Worm (Caenorhabditis elegans): ENCODE measurements around the gene C34D4.2.

Gene C34D4.2

DNA sequence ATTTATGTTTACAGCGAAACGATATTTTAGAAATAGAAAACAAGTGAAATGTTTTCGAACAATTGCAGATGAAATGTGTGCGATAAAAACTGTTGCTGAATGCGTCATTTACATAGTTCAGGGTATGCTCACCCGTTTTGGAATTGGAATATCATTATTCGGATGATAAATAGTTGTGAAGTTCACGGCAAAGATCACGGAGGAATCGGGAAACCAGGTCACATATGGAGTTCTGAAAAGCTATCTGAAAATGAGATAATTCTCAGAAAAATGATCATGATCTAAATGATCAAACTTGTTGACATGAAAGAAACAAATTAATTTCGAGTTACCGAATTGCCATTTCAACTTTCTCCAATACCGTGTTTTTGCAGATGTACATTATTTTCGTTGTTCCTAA, 41.3 kb downstream of the C34D4.2 start, which contains the start of gene best-16:
TSS of gene best-16 (minus strand) at position 101 of the 400 bp plus-strand sequence.
- TF ChIP-seq hlh-6 (tag; optimal IDR thresholded peaks at IDR 0.05) (no peak), che-1 (tag; optimal IDR thresholded peaks at IDR 0.05) (no peak), tbx-2 (tag; optimal IDR thresholded peaks at IDR 0.05) (no peak), pros-1 (tag; optimal IDR thresholded peaks at IDR 0.05) (no peak), fkh-10 (GFP tag; optimal IDR thresholded peaks at IDR 0.05) (no peak), ceh-6 (GFP tag; optimal IDR thresholded peaks at IDR 0.05) (no peak)

DNA sequence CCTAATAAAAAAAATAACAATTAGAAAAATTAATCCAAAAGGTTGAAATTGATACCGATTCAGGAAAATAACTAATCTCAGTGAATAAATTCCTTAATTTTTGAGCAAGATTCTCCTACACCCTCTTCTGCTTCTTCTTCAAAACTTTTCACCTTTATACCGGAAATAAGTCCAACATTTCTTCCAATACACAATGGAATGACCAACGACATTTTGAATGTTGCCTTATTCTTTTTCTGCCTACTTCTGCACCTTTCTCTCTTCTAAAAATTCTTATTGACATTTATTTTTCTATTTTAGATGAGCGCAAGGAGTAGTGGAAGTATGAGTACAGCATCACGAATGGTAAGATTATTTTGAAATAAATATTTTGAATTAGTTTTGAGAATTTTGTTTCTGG, 42.4 kb downstream of the C34D4.2 start, which contains the start of gene unc-8:
TSS of gene unc-8 (plus strand) at position 301 of the 400 bp plus-strand sequence.
- TF ChIP-seq pax-1 (tag; optimal IDR thresholded peaks at IDR 0.05): no peak
- no peak for TF ChIP-seq fkh-6 (tag; optimal IDR thresholded peaks at IDR 0.05)
- no peak for TF ChIP-seq ceh-30 (tag; optimal IDR thresholded peaks at IDR 0.05)
- TF ChIP-seq ceh-31 (tag; optimal IDR thresholded peaks at IDR 0.05): no peak
- no peak for TF ChIP-seq dve-1 (tag; optimal IDR thresholded peaks at IDR 0.05)
- TF ChIP-seq K02D7.2 (tag; optimal IDR thresholded peaks at IDR 0.05): no peak
- no peak for TF ChIP-seq ets-4 (tag; optimal IDR thresholded peaks at IDR 0.05)
- TF ChIP-seq rnt-1 (tag; optimal IDR thresholded peaks at IDR 0.05): no peak
- no peak for TF ChIP-seq dmd-4 (tag; optimal IDR thresholded peaks at IDR 0.05; ENCODE audit: borderline replicate concordance)
- TF ChIP-seq fkh-10 (GFP tag; optimal IDR thresholded peaks at IDR 0.05): no peak
- TF ChIP-seq ceh-2 (tag; optimal IDR thresholded peaks at IDR 0.05): no peak
- TF ChIP-seq unc-42 (tag; optimal IDR thresholded peaks at IDR 0.05): no peak
- no peak for TF ChIP-seq unc-86 (tag; optimal IDR thresholded peaks at IDR 0.05)
- no peak for TF ChIP-seq tbx-2 (tag; optimal IDR thresholded peaks at IDR 0.05)
- no peak for TF ChIP-seq ceh-22 (tag; optimal IDR thresholded peaks at IDR 0.05)
- no peak for TF ChIP-seq eyg-1 (tag; optimal IDR thresholded peaks at IDR 0.05)

ce11 chrIV:7203696-7204095, 49.2 kb downstream of the C34D4.2 start, which contains the start of gene R13A1.3:
R13A1.3 (plus strand) TSS chrIV:7203996.
- TF ChIP-seq K09A11.1 (tag; optimal IDR thresholded peaks at IDR 0.05; ENCODE audit: insufficient read depth) (no peak), lin-11 (tag; optimal IDR thresholded peaks at IDR 0.05) (no peak), ztf-16 (tag; optimal IDR thresholded peaks at IDR 0.05) (no peak), unc-55 (GFP tag; optimal IDR thresholded peaks at IDR 0.05) (no peak), pqm-1 (tag; optimal IDR thresholded peaks at IDR 0.05) (no peak), T23F11.4 (GFP tag; optimal IDR thresholded peaks at IDR 0.05) (no peak), ceh-45 (GFP tag; IDR thresholded peaks at IDR 0.05) (no peak), sox-4 (tag; optimal IDR thresholded peaks at IDR 0.05) (no peak), mec-3 (tag; optimal IDR thresholded peaks at IDR 0.05; ENCODE audit: borderline replicate concordance) (no peak), tbx-7 (tag; optimal IDR thresholded peaks at IDR 0.05) (no peak), pax-1 (tag; optimal IDR thresholded peaks at IDR 0.05) (no peak), ref-2 (tag; optimal IDR thresholded peaks at IDR 0.05) (no peak), ahr-1 (tag; optimal IDR thresholded peaks at IDR 0.05) (no peak), nfya-1 (tag; optimal IDR thresholded peaks at IDR 0.05) (no peak), che-1 (tag; optimal IDR thresholded peaks at IDR 0.05) (no peak), fkh-6 (tag; optimal IDR thresholded peaks at IDR 0.05) (no peak), nhr-232 (tag; optimal IDR thresholded peaks at IDR 0.05) (no peak), K02D7.2 (tag; optimal IDR thresholded peaks at IDR 0.05) (no peak), ceh-34 (tag; optimal IDR thresholded peaks at IDR 0.05) (no peak), ceh-19 (GFP tag; optimal IDR thresholded peaks at IDR 0.05) (no peak)

Measured in whole organism, late embryonic.